Worm (Caenorhabditis elegans): ENCODE data around the gene F10C1.9.

DNA sequence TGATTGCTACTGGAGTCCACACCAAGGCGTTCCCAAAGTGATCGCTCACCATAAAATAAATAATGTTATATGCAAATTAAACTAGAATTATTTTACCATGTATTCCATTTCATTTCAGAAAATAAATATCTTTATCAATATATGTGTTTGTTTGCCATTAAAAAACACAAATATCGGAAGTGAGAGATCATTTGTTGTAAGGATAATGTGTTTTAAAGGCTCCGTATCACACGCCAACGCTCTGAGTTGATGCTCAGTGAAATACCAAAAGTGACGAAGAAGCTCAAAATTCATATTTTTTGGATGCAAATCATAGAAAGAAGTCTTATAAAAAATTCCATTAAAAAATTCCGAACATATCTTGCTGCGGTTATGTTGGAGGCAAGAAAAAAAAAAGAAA lies 48.9 kb downstream of the F10C1.9 start:
- no peak for TF ChIP-seq dpl-1 (GFP tag; optimal IDR thresholded peaks at IDR 0.05)
- TF ChIP-seq sdz-38 (tag; optimal IDR thresholded peaks at IDR 0.05) = no peak
- TF ChIP-seq ztf-25 (GFP tag; IDR thresholded peaks at IDR 0.05) = no peak
- TF ChIP-seq hrde-1 (tag; optimal IDR thresholded peaks at IDR 0.05; ENCODE audit: borderline replicate concordance) = no peak
- no peak for TF ChIP-seq efl-1 (GFP tag; optimal IDR thresholded peaks at IDR 0.05)
- no peak for TF ChIP-seq attf-3 (GFP tag; conservative IDR thresholded peaks at IDR 0.05)
- no peak for TF ChIP-seq unc-62 (GFP tag; optimal IDR thresholded peaks at IDR 0.05)
- TF ChIP-seq K11D2.4 (GFP tag; IDR thresholded peaks at IDR 0.05) = no peak
